Worm (Caenorhabditis elegans) whole organism, late embryonic: ENCODE results near the gene snx-17.

Experiments
- C08G9.2 ChIP-seq: sonication (generic microtip); optimal IDR thresholded peaks from 2 replicates; lab custom pipeline; 2016; ENCODE audit warnings: mild to moderate bottlenecking, missing genetic modification characterization, moderate library complexity, missing compliant biosample characterization
- ceh-14 ChIP-seq: sonication (generic microtip); optimal IDR thresholded peaks from 2 replicates; lab custom pipeline; 2016; ENCODE audit warnings: missing genotype, missing genetic modification characterization, missing compliant biosample characterization
- ceh-19 ChIP-seq: fragments of 200-800 bp; sonication (Bioruptor generic); optimal IDR thresholded peaks from 2 replicates; lab custom pipeline; 2018; ENCODE audit warnings: mild to moderate bottlenecking, missing genetic modification characterization, missing compliant biosample characterization
- ceh-30 ChIP-seq: fragments of 150-350 bp; optimal IDR thresholded peaks from 2 replicates; lab custom pipeline; 2014; ENCODE audit warnings: missing biosample characterization, missing genetic modification characterization
- ceh-48 ChIP-seq: sonication (generic microtip); optimal IDR thresholded peaks from 2 replicates; lab custom pipeline; 2016; ENCODE audit warnings: missing genetic modification characterization, inconsistent platforms, missing compliant biosample characterization
- che-1 ChIP-seq: sonication (generic microtip); optimal IDR thresholded peaks from 2 replicates; lab custom pipeline; 2016; ENCODE audit warnings: mild to moderate bottlenecking, missing genetic modification characterization, missing compliant biosample characterization
- dmd-4 ChIP-seq: sonication (generic microtip); optimal IDR thresholded peaks from 2 replicates; lab custom pipeline; 2016; ENCODE audit warnings: borderline replicate concordance, missing genetic modification characterization, missing compliant biosample characterization
- elt-4 ChIP-seq: sonication (generic microtip); optimal IDR thresholded peaks from 2 replicates; lab custom pipeline; 2016; ENCODE audit warnings: missing genetic modification characterization, missing compliant biosample characterization
- fax-1 ChIP-seq: sonication (generic microtip); optimal IDR thresholded peaks from 2 replicates; lab custom pipeline; 2016; ENCODE audit warnings: missing genotype, missing genetic modification characterization, missing compliant biosample characterization
- fkh-10 ChIP-seq: fragments of 150-350 bp; optimal IDR thresholded peaks from 2 replicates; lab custom pipeline; 2014; ENCODE audit warnings: missing biosample characterization, missing genetic modification reagents, missing genetic modification characterization
- fkh-6 ChIP-seq: sonication (generic microtip); optimal IDR thresholded peaks from 2 replicates; lab custom pipeline; 2016; ENCODE audit warnings: missing genetic modification characterization, missing compliant biosample characterization
- hlh-13 ChIP-seq: fragments of 200-800 bp; sonication (Bioruptor generic); optimal IDR thresholded peaks from 2 replicates; lab custom pipeline; 2018; ENCODE audit warnings: mild to moderate bottlenecking, missing genetic modification characterization, missing compliant biosample characterization
- hlh-30 ChIP-seq: sonication (generic microtip); optimal IDR thresholded peaks from 2 replicates; lab custom pipeline; 2017; ENCODE audit warnings: antibody characterized with exemption, missing genetic modification characterization, missing compliant biosample characterization; ENCODE audit not compliant: insufficient read depth
- hlh-8 ChIP-seq: sonication (generic microtip); optimal IDR thresholded peaks from 2 replicates; lab custom pipeline; 2016; ENCODE audit warnings: missing genotype, missing genetic modification characterization, missing compliant biosample characterization
- lin-11 ChIP-seq: fragments of 200-800 bp; sonication (Bioruptor generic); optimal IDR thresholded peaks from 2 replicates; lab custom pipeline; 2018; ENCODE audit warnings: mild to moderate bottlenecking, missing genetic modification characterization, missing compliant biosample characterization
- mec-3 ChIP-seq: sonication (generic microtip); optimal IDR thresholded peaks from 2 replicates; lab custom pipeline; 2016; ENCODE audit warnings: borderline replicate concordance, missing genetic modification characterization, missing compliant biosample characterization
- nfya-1 ChIP-seq: sonication (generic microtip); optimal IDR thresholded peaks from 2 replicates; lab custom pipeline; 2017; ENCODE audit warnings: missing genetic modification characterization, mild to moderate bottlenecking, missing compliant biosample characterization, antibody characterized with exemption, moderate library complexity
- nhr-11 ChIP-seq: fragments of 150-350 bp; optimal IDR thresholded peaks from 2 replicates; lab custom pipeline; 2014; ENCODE audit warnings: missing biosample characterization, missing genetic modification characterization
- nhr-232 ChIP-seq: sonication (generic microtip); optimal IDR thresholded peaks from 2 replicates; lab custom pipeline; 2016; ENCODE audit warnings: missing genetic modification characterization, missing compliant biosample characterization
- odd-2 ChIP-seq: sonication (generic microtip); optimal IDR thresholded peaks from 2 replicates; lab custom pipeline; 2017; ENCODE audit warnings: antibody characterized with exemption, mild to moderate bottlenecking, missing genetic modification characterization, missing compliant biosample characterization
- pat-9 ChIP-seq: fragments of 200-800 bp; sonication (Bioruptor generic); optimal IDR thresholded peaks from 2 replicates; lab custom pipeline; 2018; ENCODE audit warnings: mild to moderate bottlenecking, missing genetic modification characterization, moderate library complexity, missing compliant biosample characterization
- pax-1 ChIP-seq: fragments of 150-350 bp; optimal IDR thresholded peaks from 2 replicates; lab custom pipeline; 2014; ENCODE audit warnings: missing biosample characterization, missing genetic modification characterization
- pha-2 ChIP-seq: sonication (generic microtip); optimal IDR thresholded peaks from 2 replicates; lab custom pipeline; 2017; ENCODE audit warnings: mild to moderate bottlenecking, missing genetic modification characterization, missing compliant biosample characterization
- pros-1 ChIP-seq: fragments of 150-350 bp; optimal IDR thresholded peaks from 2 replicates; lab custom pipeline; 2014; ENCODE audit warnings: missing biosample characterization, missing genetic modification reagents, missing genetic modification characterization
- rnt-1 ChIP-seq: sonication (generic microtip); optimal IDR thresholded peaks from 2 replicates; lab custom pipeline; 2016; ENCODE audit warnings: missing genetic modification characterization, missing compliant biosample characterization
- sdc-2 ChIP-seq: sonication (generic microtip); optimal IDR thresholded peaks from 2 replicates; lab custom pipeline; 2016; ENCODE audit warnings: missing genotype, missing genetic modification characterization, missing compliant biosample characterization
- syd-9 ChIP-seq: sonication (generic microtip); optimal IDR thresholded peaks from 2 replicates; lab custom pipeline; 2016; ENCODE audit warnings: mild to moderate bottlenecking, missing genetic modification characterization, moderate library complexity, missing compliant biosample characterization
- tbx-2 ChIP-seq: sonication (generic microtip); optimal IDR thresholded peaks from 2 replicates; lab custom pipeline; 2016; ENCODE audit warnings: missing genetic modification characterization, missing compliant biosample characterization
- ttx-3 ChIP-seq: sonication (generic microtip); optimal IDR thresholded peaks from 2 replicates; lab custom pipeline; 2016; ENCODE audit warnings: missing genetic modification reagents, missing genetic modification characterization, missing compliant biosample characterization
- unc-3 ChIP-seq, 2 experiments: fragments of 200-800 bp in 1 of 2; sonication (Bioruptor generic) in 1 of 2; sonication (generic microtip) in 1 of 2; conservative IDR thresholded peaks in 1 of 2; optimal IDR thresholded peaks in 1 of 2; 2 replicates each; pipeline versions ENCODE4 v1.3.6 to Lab custom; 2016 to 2022; ENCODE audit warnings: missing compliant biosample characterization in 2 of 2, missing genetic modification characterization in 2 of 2, missing genetic modification reagents in 1 of 2
- zip-5 ChIP-seq: sonication (generic microtip); optimal IDR thresholded peaks from 2 replicates; lab custom pipeline; 2016; ENCODE audit warnings: missing genetic modification characterization, missing compliant biosample characterization
- ztf-16 ChIP-seq: sonication (generic microtip); optimal IDR thresholded peaks from 2 replicates; lab custom pipeline; 2017; ENCODE audit warnings: missing genetic modification characterization, missing compliant biosample characterization

The snx-17 gene

ce11 chrX:13158487-13158886 is 36.4 kb upstream of the snx-17 start:
- peak; percentile 13 for TF ChIP-seq ceh-48 (tag; lab: Kevin White, UChicago)
- no peak for TF ChIP-seq mec-3 (tag; lab: Kevin White, UChicago)

- no peak for TF ChIP-seq fkh-10 (GFP tag; lab: Kevin White, UChicago)
- no peak for TF ChIP-seq ttx-3 (tag; lab: Kevin White, UChicago)
- TF ChIP-seq rnt-1: no peak
- TF ChIP-seq tbx-2 (tag; lab: Kevin White, UChicago): no peak
- TF ChIP-seq zip-5 (tag; lab: Kevin White, UChicago): no peak
- no peak for TF ChIP-seq odd-2 (tag; lab: Kevin White, UChicago)
- TF ChIP-seq pat-9 (tag; lab: Kevin White, UChicago): no peak
- no peak for TF ChIP-seq lin-11 (tag; lab: Kevin White, UChicago)
- no peak for TF ChIP-seq dmd-4 (tag; lab: Kevin White, UChicago)
- no peak for TF ChIP-seq fax-1 (tag; lab: Kevin White, UChicago)
- no peak for TF ChIP-seq ceh-19 (GFP tag; lab: Kevin White, UChicago)
- no peak for TF ChIP-seq nhr-232 (tag; lab: Kevin White, UChicago)
- no peak for TF ChIP-seq pax-1 (tag; lab: Kevin White, UChicago)
Measured at ce11 chrX:13157112-13157768, 35.1 kb upstream of the snx-17 start.

ce11 chrX:13155730-13156129 is 33.6 kb upstream of the snx-17 start:
- TF ChIP-seq ceh-14: no peak
- no peak for TF ChIP-seq che-1 (tag; lab: Kevin White, UChicago)
- TF ChIP-seq elt-4 (tag; lab: Kevin White, UChicago): no peak
- peak; percentile 29 for TF ChIP-seq pros-1 (tag; lab: Kevin White, UChicago)
- TF ChIP-seq fkh-6 (tag; lab: Kevin White, UChicago): no peak

ce11 chrX:13154514-13154913 is 32.4 kb upstream of the snx-17 start:
- TF ChIP-seq hlh-30 (tag; lab: Kevin White, UChicago): no peak
- TF ChIP-seq pros-1 (tag; lab: Kevin White, UChicago): no peak
- TF ChIP-seq C08G9.2 (tag; lab: Kevin White, UChicago): no peak
- no peak for TF ChIP-seq dmd-4 (tag; lab: Kevin White, UChicago)
- TF ChIP-seq nhr-11: no peak
- no peak for TF ChIP-seq unc-3 (GFP tag; conservative IDR thresholded peaks at IDR 0.05; lab: Robert Waterston, UW)
- no peak for TF ChIP-seq unc-3 (tag; optimal IDR thresholded peaks at IDR 0.05; lab: Kevin White, UChicago)
- no peak for TF ChIP-seq ceh-30 (tag; lab: Kevin White, UChicago)
- TF ChIP-seq hlh-8: no peak
- TF ChIP-seq pax-1 (tag; lab: Kevin White, UChicago): no peak
- no peak for TF ChIP-seq pha-2
- no peak for TF ChIP-seq sdc-2
- no peak for TF ChIP-seq nfya-1 (tag; lab: Kevin White, UChicago)
- TF ChIP-seq elt-4 (tag; lab: Kevin White, UChicago): no peak
- TF ChIP-seq syd-9 (tag; lab: Kevin White, UChicago): no peak
- no peak for TF ChIP-seq ztf-16 (tag; lab: Kevin White, UChicago)

- TF ChIP-seq hlh-13: no peak
- TF ChIP-seq tbx-2 (tag; lab: Kevin White, UChicago): no peak
- no peak for TF ChIP-seq pros-1 (tag; lab: Kevin White, UChicago)
- no peak for TF ChIP-seq fax-1 (tag; lab: Kevin White, UChicago)
- no peak for TF ChIP-seq unc-3 (GFP tag; conservative IDR thresholded peaks at IDR 0.05; lab: Robert Waterston, UW)
- no peak for TF ChIP-seq unc-3 (tag; optimal IDR thresholded peaks at IDR 0.05; lab: Kevin White, UChicago)
- no peak for TF ChIP-seq nhr-232 (tag; lab: Kevin White, UChicago)
- TF ChIP-seq, all 69 proteins: peak for 0
Measured at ce11 chrX:13147105-13147504, 25.0 kb upstream of the snx-17 start.
